Fruit fly (Drosophila melanogaster): ENCODE data around the gene Lint-1.
A peak's percentile ranks its signal among the peaks of the same experiment; 100 is the strongest.

The Lint-1 gene

DNA sequence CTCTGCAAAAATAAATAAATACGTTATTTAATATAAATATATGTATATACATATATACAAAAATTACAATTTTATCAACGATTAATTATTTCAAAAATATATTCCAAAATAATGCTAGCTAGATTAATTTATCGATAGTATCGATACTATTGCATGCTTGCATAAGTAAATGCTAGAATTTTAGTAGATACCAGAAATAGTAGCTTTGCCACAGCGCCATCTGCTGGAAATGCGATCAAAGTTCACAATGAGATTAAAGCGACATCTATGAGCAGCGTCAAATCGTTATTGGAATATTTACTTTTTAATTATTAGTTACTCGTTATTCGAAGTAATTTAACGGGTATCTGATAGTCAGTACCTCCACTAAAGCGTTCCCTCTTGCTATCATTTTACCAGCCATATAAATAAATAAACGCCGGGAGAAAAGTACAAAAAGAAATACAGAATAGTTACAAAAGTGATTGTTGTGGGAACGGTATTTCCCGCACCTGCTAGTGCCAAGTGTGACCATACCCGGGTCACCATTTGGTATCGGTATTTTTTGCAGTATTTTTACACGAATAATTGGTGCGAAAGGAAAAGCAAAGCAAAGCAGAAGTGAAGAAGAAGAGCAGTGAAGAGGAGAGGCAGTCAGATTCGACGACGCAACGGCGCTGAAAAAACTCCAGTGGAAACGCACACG is 4.8 kb downstream of the Lint-1 start, which contains the start of the genes rtv and Dlic:
TSS of gene rtv (minus strand) at position 165 of the 685 bp plus-strand sequence.
TSS of gene Dlic (plus strand) at position 596 of the 685 bp plus-strand sequence.
- TF ChIP-seq psq (optimal IDR thresholded peaks at IDR 0.05) (no peak), EcR (GFP tag; optimal IDR thresholded peaks at IDR 0.05) (no peak), CG8478 (optimal IDR thresholded peaks at IDR 0.05) (no peak), Dll (optimal IDR thresholded peaks at IDR 0.05) (no peak), usp (GFP tag; optimal IDR thresholded peaks at IDR 0.05) (no peak), pan (optimal IDR thresholded peaks at IDR 0.05) (no peak)

dm6 chrX:11154511-11155197 is 5.5 kb downstream of the Lint-1 start:
- no peak for TF ChIP-seq psq (optimal IDR thresholded peaks at IDR 0.05)
- TF ChIP-seq CG8478 (optimal IDR thresholded peaks at IDR 0.05) = peak; percentile 56
- peak; percentile 83 for TF ChIP-seq Dll (optimal IDR thresholded peaks at IDR 0.05)

DNA sequence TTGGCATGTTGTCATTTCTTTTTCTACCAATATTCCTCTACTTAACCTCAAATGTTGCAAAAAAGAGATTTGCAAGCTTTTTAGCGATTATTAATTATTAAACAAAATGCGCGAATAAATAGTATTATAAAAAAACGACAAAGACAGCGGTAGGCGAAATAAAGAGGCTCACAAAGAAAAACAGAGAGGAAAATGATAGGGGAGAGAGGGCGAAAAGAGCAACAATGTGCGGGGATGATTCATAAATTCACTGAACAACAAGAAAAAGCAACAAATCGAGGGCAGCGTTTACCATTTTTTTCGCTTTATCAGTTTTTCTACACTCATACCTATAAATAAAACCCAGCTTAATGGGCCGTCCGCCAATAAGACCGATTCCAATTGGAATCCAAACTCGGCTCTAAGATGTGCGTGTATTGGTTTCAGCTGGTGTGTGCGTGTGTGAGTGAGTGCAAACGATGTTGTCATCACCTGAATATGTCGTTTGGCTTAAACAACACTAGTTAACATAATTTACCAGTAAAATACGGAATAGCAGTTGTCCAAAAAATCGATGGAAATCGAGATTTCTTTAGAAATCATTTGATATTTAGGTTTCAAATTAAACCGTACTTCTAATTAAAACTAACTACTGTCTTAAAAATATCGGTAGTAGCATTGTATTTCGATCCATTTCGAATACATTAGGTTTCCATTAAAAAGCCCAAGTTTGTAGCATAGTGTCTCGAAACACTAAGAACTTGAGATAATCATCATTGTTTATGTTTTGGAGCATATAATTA is 6.9 kb downstream of the Lint-1 start:
- TF ChIP-seq pan (optimal IDR thresholded peaks at IDR 0.05) = no peak
- no peak for TF ChIP-seq Dll (optimal IDR thresholded peaks at IDR 0.05)
- no peak for TF ChIP-seq CG8478 (optimal IDR thresholded peaks at IDR 0.05)
- no peak for TF ChIP-seq EcR (GFP tag; optimal IDR thresholded peaks at IDR 0.05)
- no peak for TF ChIP-seq usp (GFP tag; optimal IDR thresholded peaks at IDR 0.05)
- no peak for TF ChIP-seq psq (optimal IDR thresholded peaks at IDR 0.05)

dm6 chrX:11159710-11160446 is 10.8 kb downstream of the Lint-1 start, which contains the start of gene CG32668:
Gene CG32668 (minus strand): TSS chrX:11159760.
- TF ChIP-seq CG8478 (optimal IDR thresholded peaks at IDR 0.05) = no peak
- TF ChIP-seq pan (optimal IDR thresholded peaks at IDR 0.05) = no peak
- TF ChIP-seq Dll (optimal IDR thresholded peaks at IDR 0.05) = no peak
- TF ChIP-seq psq (optimal IDR thresholded peaks at IDR 0.05) = no peak
- no peak for TF ChIP-seq EcR (GFP tag; optimal IDR thresholded peaks at IDR 0.05)
- no peak for TF ChIP-seq usp (GFP tag; optimal IDR thresholded peaks at IDR 0.05)

dm6 chrX:11168958-11169357 is 19.8 kb downstream of the Lint-1 start, which contains the start of gene Antdh:
Gene Antdh (minus strand): TSS chrX:11169058.
- no peak for TF ChIP-seq CG8478 (optimal IDR thresholded peaks at IDR 0.05)
- no peak for TF ChIP-seq EcR (GFP tag; optimal IDR thresholded peaks at IDR 0.05)
- no peak for TF ChIP-seq Dll (optimal IDR thresholded peaks at IDR 0.05)
- no peak for TF ChIP-seq usp (GFP tag; optimal IDR thresholded peaks at IDR 0.05)
- TF ChIP-seq pan (optimal IDR thresholded peaks at IDR 0.05) = no peak
- TF ChIP-seq psq (optimal IDR thresholded peaks at IDR 0.05) = no peak

DNA sequence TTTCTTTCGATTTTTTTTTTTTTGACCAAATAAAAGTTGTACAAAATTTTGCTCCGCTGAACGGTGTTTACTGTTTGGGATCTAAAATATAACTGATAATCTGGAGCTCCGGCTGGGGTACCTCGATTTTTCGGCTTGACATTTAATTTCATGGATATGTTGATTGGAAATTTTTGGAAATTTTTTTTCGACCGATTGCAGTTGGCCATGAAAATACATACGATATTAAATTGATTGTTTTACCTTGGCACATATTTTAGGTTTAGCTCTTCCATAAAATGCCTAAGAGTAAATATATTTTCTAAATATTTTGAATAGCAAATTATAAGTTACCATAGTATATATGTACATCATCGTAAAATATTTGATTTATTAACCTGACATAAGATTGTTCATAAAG is 21.5 kb downstream of the Lint-1 start, which contains the start of gene CG1394:
TSS of gene CG1394 (minus strand) at position 101 of the 400 bp plus-strand sequence.
- TF ChIP-seq Dll (optimal IDR thresholded peaks at IDR 0.05) (no peak), pan (optimal IDR thresholded peaks at IDR 0.05) (no peak), psq (optimal IDR thresholded peaks at IDR 0.05) (no peak), usp (GFP tag; optimal IDR thresholded peaks at IDR 0.05) (no peak), CG8478 (optimal IDR thresholded peaks at IDR 0.05) (no peak), EcR (GFP tag; optimal IDR thresholded peaks at IDR 0.05) (no peak)

dm6 chrX:11176073-11176472 is 26.9 kb downstream of the Lint-1 start:
- no peak for TF ChIP-seq EcR (GFP tag; optimal IDR thresholded peaks at IDR 0.05)
- TF ChIP-seq Dll (optimal IDR thresholded peaks at IDR 0.05) = no peak
- TF ChIP-seq usp (GFP tag; optimal IDR thresholded peaks at IDR 0.05) = no peak
- TF ChIP-seq psq (optimal IDR thresholded peaks at IDR 0.05) = no peak
- TF ChIP-seq pan (optimal IDR thresholded peaks at IDR 0.05) = no peak
- TF ChIP-seq CG8478 (optimal IDR thresholded peaks at IDR 0.05) = no peak

- TF ChIP-seq EcR (GFP tag; optimal IDR thresholded peaks at IDR 0.05) = no peak
- TF ChIP-seq psq (optimal IDR thresholded peaks at IDR 0.05) = no peak
- no peak for TF ChIP-seq CG8478 (optimal IDR thresholded peaks at IDR 0.05)
- no peak for TF ChIP-seq Dll (optimal IDR thresholded peaks at IDR 0.05)
- no peak for TF ChIP-seq pan (optimal IDR thresholded peaks at IDR 0.05)
- TF ChIP-seq usp (GFP tag; optimal IDR thresholded peaks at IDR 0.05) = no peak
Observed at dm6 chrX:11182631-11183030, 33.5 kb downstream of the Lint-1 start, which contains the start of gene CG15200. Gene CG15200 (plus strand): TSS chrX:11182931.

DNA sequence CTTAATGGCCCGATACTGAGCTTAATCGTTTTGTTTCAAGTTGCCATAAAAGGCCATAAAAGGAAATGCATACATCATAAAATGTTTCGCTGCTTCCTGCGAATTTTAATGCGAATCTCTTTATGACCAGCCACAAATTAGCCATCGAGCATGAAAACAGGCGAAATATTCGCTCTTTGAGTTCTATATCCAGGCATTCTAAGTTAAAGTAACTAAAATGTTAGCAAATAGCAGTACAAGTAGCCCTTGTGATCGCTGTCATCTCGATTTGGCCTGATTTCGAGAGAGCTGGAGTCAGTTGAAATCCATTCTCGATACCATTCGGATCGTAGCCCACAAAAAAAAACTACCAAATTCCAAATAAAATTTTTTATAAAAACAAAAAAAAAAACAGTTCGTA is 52.8 kb downstream of the Lint-1 start, which contains the start of gene CG11106:
TSS of gene CG11106 (plus strand) at position 301 of the 400 bp plus-strand sequence.
- no peak for TF ChIP-seq usp (GFP tag; optimal IDR thresholded peaks at IDR 0.05)
- TF ChIP-seq Dll (optimal IDR thresholded peaks at IDR 0.05) = no peak
- TF ChIP-seq EcR (GFP tag; optimal IDR thresholded peaks at IDR 0.05) = no peak
- TF ChIP-seq CG8478 (optimal IDR thresholded peaks at IDR 0.05) = no peak
- no peak for TF ChIP-seq pan (optimal IDR thresholded peaks at IDR 0.05)
- no peak for TF ChIP-seq psq (optimal IDR thresholded peaks at IDR 0.05)

All from whole organism.